Worm (Caenorhabditis elegans) whole organism, young adult: ENCODE data around the gene str-262.

Experiments
- B0035.1 ChIP-seq: sonication (generic microtip); optimal IDR thresholded peaks from 2 replicates; lab custom pipeline; 2016; ENCODE audit warnings: missing genetic modification characterization, mild to moderate bottlenecking, missing compliant biosample characterization, missing genotype, missing genetic modification reagents
- B0336.3 ChIP-seq: fragments of 200-800 bp; sonication (Bioruptor generic); IDR thresholded peaks from 2 replicates; pipeline ENCODE4 v1.3.6; 2022; ENCODE audit warnings: missing genetic modification characterization, missing compliant biosample characterization
- D2030.7 ChIP-seq: fragments of 200-800 bp; sonication (Bioruptor generic); IDR thresholded peaks from 2 replicates; pipeline ENCODE4 v1.3.6; 2022; ENCODE audit warnings: missing genetic modification reagents, missing genetic modification characterization, missing compliant biosample characterization
- F37B4.10 ChIP-seq: fragments of 200-800 bp; sonication (Bioruptor generic); IDR thresholded peaks from 2 replicates; pipeline ENCODE4 v1.3.6; 2022; ENCODE audit warnings: missing genetic modification characterization, missing compliant biosample characterization
- F39B2.1 ChIP-seq: fragments of 200-800 bp; sonication (Bioruptor generic); IDR thresholded peaks from 2 replicates; pipeline ENCODE4 v1.3.6; 2022; ENCODE audit warnings: missing genetic modification reagents, missing genetic modification characterization, missing compliant biosample characterization
- F49E8.2 ChIP-seq: sonication (generic microtip); optimal IDR thresholded peaks from 3 replicates; lab custom pipeline; 2017; ENCODE audit warnings: missing genetic modification characterization, mild to moderate bottlenecking, missing compliant biosample characterization, antibody characterized with exemption, moderate library complexity; ENCODE audit not compliant: insufficient read depth
- F55B11.4 ChIP-seq: sonication (generic microtip); optimal IDR thresholded peaks from 2 replicates; lab custom pipeline; 2016; ENCODE audit warnings: missing compliant biosample characterization, missing genetic modification characterization, borderline replicate concordance; ENCODE audit not compliant: insufficient read depth
- F57C9.4 ChIP-seq: sonication (generic microtip); optimal IDR thresholded peaks from 2 replicates; lab custom pipeline; 2017; ENCODE audit warnings: mild to moderate bottlenecking, missing genetic modification characterization, missing compliant biosample characterization
- T26A5.8 ChIP-seq: sonication (generic microtip); optimal IDR thresholded peaks from 2 replicates; lab custom pipeline; 2016; ENCODE audit warnings: missing genetic modification characterization, missing compliant biosample characterization
- Y53G8AR.9 ChIP-seq: fragments of 200-800 bp; sonication (Bioruptor generic); conservative IDR thresholded peaks from 2 replicates; pipeline ENCODE4 v1.3.6; 2022; ENCODE audit warnings: missing genetic modification reagents, missing genetic modification characterization, missing compliant biosample characterization
- ama-1 ChIP-seq, 3 experiments: fragments of 150-350 bp in 1 of 3; sonication (generic microtip) in 2 of 3; optimal IDR thresholded peaks; 2 replicates each; lab custom pipeline; 2014 to 2018; ENCODE audit warnings: missing biosample characterization in 2 of 3, missing genetic modification characterization in 2 of 3, missing genetic modification reagents in 2 of 3
- bed-2 ChIP-seq: fragments of 200-800 bp; sonication (Bioruptor generic); IDR thresholded peaks from 2 replicates; pipeline ENCODE4 v1.3.6; 2022; ENCODE audit warnings: missing genetic modification reagents, missing genetic modification characterization, missing compliant biosample characterization
- cebp-1 ChIP-seq, 2 experiments: fragments of 200-800 bp in 1 of 2; sonication (Bioruptor generic) in 1 of 2; sonication (generic microtip) in 1 of 2; IDR thresholded peaks in 1 of 2; optimal IDR thresholded peaks in 1 of 2; 2 replicates each; pipeline versions ENCODE4 v1.3.6 to Lab custom; 2017 to 2022; ENCODE audit warnings: missing compliant biosample characterization in 2 of 2, missing genetic modification characterization in 2 of 2, mild to moderate bottlenecking in 1 of 2, missing genetic modification reagents in 1 of 2, moderate library complexity in 1 of 2
- ceh-58 ChIP-seq: fragments of 200-800 bp; sonication (Bioruptor generic); IDR thresholded peaks from 2 replicates; pipeline ENCODE4 v1.3.6; 2022; ENCODE audit warnings: missing genetic modification characterization, missing compliant biosample characterization
- ceh-79 ChIP-seq: sonication (generic microtip); optimal IDR thresholded peaks from 2 replicates; lab custom pipeline; 2017; ENCODE audit warnings: mild to moderate bottlenecking, missing genetic modification characterization, missing compliant biosample characterization
- dox-1 ChIP-seq: fragments of 200-800 bp; sonication (Bioruptor generic); IDR thresholded peaks from 2 replicates; pipeline ENCODE4 v1.3.6; 2022; ENCODE audit warnings: missing genetic modification reagents, missing genetic modification characterization, missing compliant biosample characterization
- dpl-1 ChIP-seq: fragments of 150-350 bp; optimal IDR thresholded peaks from 2 replicates; lab custom pipeline; 2014; ENCODE audit warnings: missing biosample characterization, missing genetic modification reagents, missing genetic modification characterization
- efl-1 ChIP-seq: fragments of 150-350 bp; optimal IDR thresholded peaks from 2 replicates; lab custom pipeline; 2014; ENCODE audit warnings: missing biosample characterization, missing genetic modification reagents, missing genetic modification characterization
- ekl-4 ChIP-seq: fragments of 200-800 bp; sonication (Bioruptor generic); IDR thresholded peaks from 2 replicates; pipeline ENCODE4 v1.3.6; 2022; ENCODE audit warnings: missing genetic modification reagents, missing genetic modification characterization, missing compliant biosample characterization
- ets-4 ChIP-seq: fragments of 200-800 bp; sonication (Bioruptor generic); optimal IDR thresholded peaks from 2 replicates; lab custom pipeline; 2018; ENCODE audit warnings: mild to moderate bottlenecking, missing genetic modification characterization, missing compliant biosample characterization
- him-1 ChIP-seq: sonication (generic microtip); optimal IDR thresholded peaks from 2 replicates; lab custom pipeline; 2016; ENCODE audit warnings: missing genotype, missing genetic modification reagents, missing genetic modification characterization, missing compliant biosample characterization
- hmg-1.2 ChIP-seq: fragments of 200-800 bp; sonication (Bioruptor generic); IDR thresholded peaks from 2 replicates; pipeline ENCODE4 v1.3.6; 2022; ENCODE audit warnings: missing genetic modification reagents, missing genetic modification characterization, missing compliant biosample characterization
- hsf-1 ChIP-seq: fragments of 200-800 bp; sonication (Bioruptor generic); IDR thresholded peaks from 2 replicates; pipeline ENCODE4 v1.3.6; 2022; ENCODE audit warnings: missing genetic modification reagents, missing genetic modification characterization, missing compliant biosample characterization
- let-607 ChIP-seq, 2 experiments: fragments of 200-800 bp in 1 of 2; sonication (Bioruptor generic) in 1 of 2; sonication (generic microtip) in 1 of 2; optimal IDR thresholded peaks; 2 replicates each; lab custom pipeline; 2016 to 2018; ENCODE audit warnings: mild to moderate bottlenecking in 2 of 2, missing compliant biosample characterization in 2 of 2, missing genetic modification characterization in 2 of 2, moderate library complexity in 2 of 2, missing genotype in 1 of 2
- lin-35 ChIP-seq, 3 experiments: fragments of 150-350 bp in 2 of 3; sonication (generic microtip) in 1 of 3; optimal IDR thresholded peaks; 2 replicates each; lab custom pipeline; 2014 to 2018; ENCODE audit warnings: missing biosample characterization in 3 of 3, missing genetic modification characterization in 3 of 3, missing genetic modification reagents in 3 of 3
- lin-54 ChIP-seq: fragments of 200-800 bp; sonication (Bioruptor generic); optimal IDR thresholded peaks from 2 replicates; lab custom pipeline; 2018; ENCODE audit warnings: mild to moderate bottlenecking, missing genetic modification characterization, missing compliant biosample characterization
- lsl-1 ChIP-seq: fragments of 200-800 bp; sonication (Bioruptor generic); optimal IDR thresholded peaks from 2 replicates; lab custom pipeline; 2018; ENCODE audit warnings: mild to moderate bottlenecking, missing genetic modification characterization, moderate library complexity, missing compliant biosample characterization
- madf-6 ChIP-seq: fragments of 200-800 bp; sonication (Bioruptor generic); IDR thresholded peaks from 2 replicates; pipeline ENCODE4 v1.3.6; 2022; ENCODE audit warnings: missing genetic modification reagents, missing genetic modification characterization, missing compliant biosample characterization
- mcd-1 ChIP-seq: fragments of 200-800 bp; sonication (Bioruptor generic); IDR thresholded peaks from 2 replicates; pipeline ENCODE4 v1.3.6; 2022; ENCODE audit warnings: missing genetic modification reagents, missing genetic modification characterization, missing compliant biosample characterization
- nhr-80 ChIP-seq: sonication (generic microtip); optimal IDR thresholded peaks from 2 replicates; lab custom pipeline; 2016; ENCODE audit warnings: missing genetic modification characterization, missing compliant biosample characterization
- pbrm-1 ChIP-seq: fragments of 200-800 bp; sonication (Bioruptor generic); IDR thresholded peaks from 2 replicates; pipeline ENCODE4 v1.3.6; 2022; ENCODE audit warnings: missing genetic modification reagents, missing genetic modification characterization, missing compliant biosample characterization
- repo-1 ChIP-seq: sonication (generic microtip); optimal IDR thresholded peaks from 2 replicates; lab custom pipeline; 2017; ENCODE audit warnings: mild to moderate bottlenecking, missing genetic modification characterization, missing compliant biosample characterization
- snpc-3.4 ChIP-seq: sonication (generic microtip); optimal IDR thresholded peaks from 2 replicates; lab custom pipeline; 2017; ENCODE audit warnings: missing genetic modification characterization, mild to moderate bottlenecking, missing compliant biosample characterization, antibody characterized with exemption, moderate library complexity, missing genotype, missing genetic modification reagents
- snpc-4 ChIP-seq, 5 experiments: fragments of 150-350 bp in 1 of 5; sonication (generic microtip) in 4 of 5; optimal IDR thresholded peaks; 2 replicates each; lab custom pipeline; 2014 to 2018; ENCODE audit warnings: missing genetic modification characterization in 5 of 5, missing biosample characterization in 3 of 5, antibody characterized with exemption in 2 of 5, mild to moderate bottlenecking in 2 of 5, missing compliant biosample characterization in 2 of 5, missing genotype in 2 of 5, moderate library complexity in 2 of 5, missing genetic modification reagents in 1 of 5
- tbp1 ChIP-seq: fragments of 200-800 bp; sonication (Bioruptor generic); optimal IDR thresholded peaks from 2 replicates; lab custom pipeline; 2018; ENCODE audit warnings: mild to moderate bottlenecking, missing genetic modification characterization, missing compliant biosample characterization
- tlf-1 ChIP-seq: fragments of 200-800 bp; sonication (Bioruptor generic); optimal IDR thresholded peaks from 2 replicates; lab custom pipeline; 2018; ENCODE audit warnings: mild to moderate bottlenecking, missing genetic modification characterization, missing compliant biosample characterization

Gene str-262

ce11 chrV:777285-777684 is 24.7 kb upstream of the str-262 start, which contains the start of gene R09E12.9:
Gene R09E12.9, plus strand, starts transcription at chrV:777600.
- TF ChIP-seq F39B2.1 (GFP tag; lab: Robert Waterston, UW) (no peak), hmg-1.2 (GFP tag; lab: Robert Waterston, UW) (peak; percentile 52; the same call in 1 of the 2 replicates), nhr-80 (tag; lab: Kevin White, UChicago) (peak; percentile 3)

ce11 chrV:774875-775359 is 22.3 kb upstream of the str-262 start, which contains the start of gene srbc-58:
Gene srbc-58, plus strand, starts transcription at chrV:774995.
- TF ChIP-seq F55B11.4 (tag; lab: Kevin White, UChicago) (no peak), ceh-79 (tag; lab: Kevin White, UChicago) (peak; percentile 8), D2030.7 (GFP tag; lab: Robert Waterston, UW) (peak; percentile 45; the same call in 1 of the 2 replicates), pbrm-1 (GFP tag; lab: Robert Waterston, UW) (peak; percentile 39; the same call in 1 of the 2 replicates), T26A5.8 (tag; lab: Kevin White, UChicago) (peak; percentile 2), dox-1 (0 out of 2 replicates have a peak, but pooled peaks have one; percentile 10), F37B4.10 (no peak), tlf-1 (GFP tag; lab: Kevin White, UChicago) (peak; percentile 72), him-1 (tag; lab: Kevin White, UChicago) (peak; percentile 49), snpc-4 (GFP tag; optimal IDR thresholded peaks at IDR 0.05; lab: Kevin White, UChicago) (no peak), snpc-4 (tag; optimal IDR thresholded peaks at IDR 0.05; lab: Kevin White, UChicago) (peak in 2 of 4 experiments; percentile 10 to 39), B0035.1 (tag; lab: Kevin White, UChicago) (no peak), hsf-1 (peak; percentile 75; the same call in 1 of the 2 replicates), ets-4 (GFP tag; lab: Kevin White, UChicago) (no peak), lin-35 (GFP tag; optimal IDR thresholded peaks at IDR 0.05; lab: Kevin White, UChicago) (peak in 2 of 3 experiments; percentile 8 to 35), ceh-58 (GFP tag; lab: Robert Waterston, UW) (0 out of 2 replicates have a peak, but pooled peaks have one; percentile 52), Y53G8AR.9 (GFP tag; lab: Robert Waterston, UW) (peak; percentile 69; the same call in 1 of the 2 replicates), bed-2 (GFP tag; lab: Robert Waterston, UW) (no peak), tbp1 (peak; percentile 11), dpl-1 (GFP tag; lab: Kevin White, UChicago) (peak; percentile 52), ekl-4 (peak; percentile 78), F57C9.4 (tag; lab: Kevin White, UChicago) (no peak), lsl-1 (peak; percentile 27), cebp-1 (GFP tag; IDR thresholded peaks at IDR 0.05; lab: Robert Waterston, UW) (no peak), cebp-1 (tag; optimal IDR thresholded peaks at IDR 0.05; lab: Kevin White, UChicago) (peak; percentile 30), madf-6 (GFP tag; lab: Robert Waterston, UW) (peak; percentile 27), F49E8.2 (peak; percentile 43), lin-54 (peak; percentile 77), efl-1 (GFP tag; lab: Kevin White, UChicago) (peak; percentile 85), repo-1 (peak; percentile 24), let-607 (tag; optimal IDR thresholded peaks at IDR 0.05; lab: Kevin White, UChicago) (no peak), snpc-3.4 (tag; lab: Kevin White, UChicago) (peak; percentile 49), mcd-1 (GFP tag; lab: Robert Waterston, UW) (peak; percentile 83), ama-1 (optimal IDR thresholded peaks at IDR 0.05; lab: Kevin White, UChicago) (no peak), ama-1 (GFP tag; optimal IDR thresholded peaks at IDR 0.05; lab: Kevin White, UChicago) (peak in 1 of 2 experiments; percentile 52), B0336.3 (peak; percentile 83)
